Fruit fly (Drosophila melanogaster): ENCODE data around the gene CG4570.

Gene CG4570

DNA sequence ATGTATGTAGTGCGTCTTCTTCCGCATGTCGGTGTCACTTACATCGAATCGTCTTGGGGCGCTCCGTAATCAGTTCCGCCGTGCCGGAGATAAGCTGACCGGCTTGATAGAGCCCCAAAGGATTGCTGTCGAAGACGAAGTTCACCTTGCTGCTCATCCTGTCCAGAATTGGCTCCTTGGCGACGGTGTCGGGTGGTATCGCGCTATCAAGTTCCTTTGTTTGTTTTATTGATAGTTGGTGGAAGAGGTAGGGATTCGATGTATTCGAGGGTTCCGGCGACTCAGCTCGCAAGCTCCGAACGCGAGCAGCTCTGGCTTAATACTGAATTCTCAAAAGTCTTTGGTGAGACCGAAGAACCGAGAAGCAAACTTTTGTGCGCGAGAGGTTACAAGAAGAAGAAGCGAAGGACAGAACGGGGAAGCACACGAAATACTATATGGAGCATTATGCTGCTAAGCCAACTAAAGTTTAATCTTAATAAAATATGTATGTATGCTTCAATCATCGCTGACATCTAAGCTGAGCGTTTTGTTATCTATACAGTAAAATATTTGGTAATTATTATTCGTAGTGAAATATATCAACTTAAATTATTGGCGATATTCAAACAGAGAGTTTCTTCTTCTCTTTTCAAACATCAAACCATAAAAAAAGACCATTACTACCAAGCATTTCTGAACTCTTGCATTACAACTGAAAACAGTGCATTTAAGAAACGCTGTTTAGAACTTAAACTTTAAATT, 28.2 kb downstream of the CG4570 start, which contains the start of gene CG14696:
Gene CG14696, minus strand, starts transcription at position 324 of the 744 bp plus-strand sequence.
- TF ChIP-seq CG16779 (tag; optimal IDR thresholded peaks at IDR 0.05), result no peak
- TF ChIP-seq Sox14 (GFP tag; optimal IDR thresholded peaks at IDR 0.05), result peak; percentile 8
- peak; percentile 1 for TF ChIP-seq Eip78C (GFP tag)
- TF ChIP-seq vri (GFP tag; optimal IDR thresholded peaks at IDR 0.05), result no peak
- TF ChIP-seq Sox102F (GFP tag; optimal IDR thresholded peaks at IDR 0.05), result no peak

- peak; percentile 3 for TF ChIP-seq CG1621 (tag; optimal IDR thresholded peaks at IDR 0.05)
- peak; percentile 52 for TF ChIP-seq CG6854 (GFP tag; optimal IDR thresholded peaks at IDR 0.05)
- TF ChIP-seq CG8119 (GFP tag; IDR thresholded peaks at IDR 0.05), result no peak
- TF ChIP-seq CG10669 (GFP tag; optimal IDR thresholded peaks at IDR 0.05), result no peak
- TF ChIP-seq Eip78C (GFP tag), result peak; percentile 64
- no peak for TF ChIP-seq Eip93F (GFP tag; optimal IDR thresholded peaks at IDR 0.05)
- TF ChIP-seq CG8319 (GFP tag; optimal IDR thresholded peaks at IDR 0.05), result no peak
- no peak for TF ChIP-seq eg (GFP tag; IDR thresholded peaks at IDR 0.05)
- no peak for TF ChIP-seq CG34406 (GFP tag; optimal IDR thresholded peaks at IDR 0.05)
- TF ChIP-seq CG6276 (GFP tag; optimal IDR thresholded peaks at IDR 0.05), result peak; percentile 29
- TF ChIP-seq Hr39 (GFP tag; optimal IDR thresholded peaks at IDR 0.05), result no peak
- peak; percentile 62 for TF ChIP-seq svp (GFP tag)
- TF ChIP-seq CG11294 (GFP tag; IDR thresholded peaks at IDR 0.05), result no peak
- no peak; the same call in 1 of the 2 replicates for TF ChIP-seq CG15336 (GFP tag; IDR thresholded peaks at IDR 0.05)
- TF ChIP-seq CG6163 (GFP tag; IDR thresholded peaks at IDR 0.05), result 0 out of 3 replicates have a peak, but pooled peaks have one; percentile 14
- TF ChIP-seq ss (GFP tag; optimal IDR thresholded peaks at IDR 0.05), result peak; percentile 13 to 36
- no peak for TF ChIP-seq Hr38 (GFP tag; optimal IDR thresholded peaks at IDR 0.05)
- no peak for TF ChIP-seq Gug (GFP tag; IDR thresholded peaks at IDR 0.05)
- no peak for TF ChIP-seq cyc (GFP tag; optimal IDR thresholded peaks at IDR 0.05)
- peak; percentile 60 for TF ChIP-seq vri (GFP tag; optimal IDR thresholded peaks at IDR 0.05)
- TF ChIP-seq CG6808 (GFP tag; optimal IDR thresholded peaks at IDR 0.05), result no peak
- TF ChIP-seq Lpt (GFP tag; optimal IDR thresholded peaks at IDR 0.05), result no peak
These were observed 28.9 kb downstream of the CG4570 start, which contains the start of gene Leash for dm6 chr3R:10885422-10886081. Gene Leash (plus strand): TSS chr3R:10885540.

DNA sequence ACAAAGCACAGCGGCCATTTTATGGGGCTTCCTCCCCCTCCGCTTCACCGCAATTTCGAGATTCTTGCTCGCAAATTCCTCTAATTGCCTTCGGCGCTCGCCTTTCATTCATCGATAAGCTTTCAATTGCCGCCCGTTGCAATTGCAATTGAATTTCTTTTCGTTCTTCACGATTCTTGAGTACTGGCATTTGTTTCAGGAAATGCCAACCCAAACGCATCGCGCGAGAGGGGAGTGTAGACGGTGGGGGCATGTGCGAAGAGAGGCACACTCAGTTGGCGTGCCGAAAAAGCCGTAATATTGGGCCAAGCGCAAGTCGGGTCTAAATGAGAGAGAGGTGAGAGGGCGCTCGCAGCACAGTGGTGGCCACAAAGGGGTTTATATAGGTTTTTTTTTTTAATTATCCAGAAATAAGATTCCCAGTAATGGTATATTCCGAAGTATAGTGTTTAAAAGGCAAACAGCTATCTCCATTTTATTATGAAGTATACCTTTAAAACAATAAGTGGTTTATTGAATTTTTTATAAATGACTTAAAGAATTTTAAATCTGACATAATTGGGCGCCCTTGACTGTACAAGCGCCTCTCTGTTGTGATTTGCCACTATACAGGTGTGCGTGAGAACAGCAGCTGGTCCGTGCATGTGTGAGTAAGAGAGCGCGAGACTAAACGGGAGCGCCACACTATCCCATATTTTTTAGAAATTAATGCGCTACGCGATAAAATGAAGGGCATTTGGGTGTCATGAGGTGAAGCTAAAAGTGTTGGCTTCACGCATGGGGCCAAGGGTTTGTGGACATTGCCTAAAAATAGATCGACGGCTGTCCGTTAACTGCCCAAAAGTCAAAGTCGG, 30.1 kb downstream of the CG4570 start:
- TF ChIP-seq Lpt (GFP tag; optimal IDR thresholded peaks at IDR 0.05) (peak; percentile 87), fd59A (GFP tag; optimal IDR thresholded peaks at IDR 0.05) (peak; percentile 81), CG34406 (GFP tag; optimal IDR thresholded peaks at IDR 0.05) (peak; percentile 92), dac (GFP tag; optimal IDR thresholded peaks at IDR 0.05) (peak; percentile 82), CG6163 (GFP tag; IDR thresholded peaks at IDR 0.05) (peak; percentile 92), Hr4 (GFP tag; optimal IDR thresholded peaks at IDR 0.05) (peak; percentile 94), CG16779 (tag; optimal IDR thresholded peaks at IDR 0.05) (peak; percentile 91), Sox102F (GFP tag; optimal IDR thresholded peaks at IDR 0.05) (peak; percentile 93), spab (GFP tag; optimal IDR thresholded peaks at IDR 0.05) (peak; percentile 86), pdm3 (GFP tag; optimal IDR thresholded peaks at IDR 0.05) (peak; percentile 91), lz (GFP tag; optimal IDR thresholded peaks at IDR 0.05) (peak; percentile 95), net (GFP tag; optimal IDR thresholded peaks at IDR 0.05) (peak; percentile 93), OdsH (GFP tag; optimal IDR thresholded peaks at IDR 0.05) (peak; percentile 93), CG10669 (GFP tag; optimal IDR thresholded peaks at IDR 0.05) (peak; percentile 72), Gug (GFP tag; IDR thresholded peaks at IDR 0.05) (peak; percentile 86), esn (GFP tag; optimal IDR thresholded peaks at IDR 0.05) (peak; percentile 94), Ets96B (tag; optimal IDR thresholded peaks at IDR 0.05) (peak; percentile 81), Sox15 (GFP tag; optimal IDR thresholded peaks at IDR 0.05) (peak; percentile 84), CG32006 (GFP tag; optimal IDR thresholded peaks at IDR 0.05) (peak; percentile 93), Eip93F (GFP tag; optimal IDR thresholded peaks at IDR 0.05) (peak; percentile 67), Sox14 (GFP tag; optimal IDR thresholded peaks at IDR 0.05) (peak; percentile 85), CG9139 (GFP tag; optimal IDR thresholded peaks at IDR 0.05) (peak; percentile 80), Hr39 (GFP tag; optimal IDR thresholded peaks at IDR 0.05) (peak; percentile 91), CG6808 (GFP tag; optimal IDR thresholded peaks at IDR 0.05) (peak; percentile 79), CG8319 (GFP tag; optimal IDR thresholded peaks at IDR 0.05) (peak; percentile 77), CG6854 (GFP tag; optimal IDR thresholded peaks at IDR 0.05) (peak; percentile 76), CG11294 (GFP tag; IDR thresholded peaks at IDR 0.05) (peak; percentile 83), CG4318 (GFP tag; optimal IDR thresholded peaks at IDR 0.05) (peak; percentile 81), CG6276 (GFP tag; optimal IDR thresholded peaks at IDR 0.05) (peak; percentile 90), svp (GFP tag) (peak; percentile 98), CG3032 (tag; optimal IDR thresholded peaks at IDR 0.05) (peak; percentile 76)

All from whole organism, prepupa.